Worm (Caenorhabditis elegans) whole organism, midembryonic: ENCODE measurements around the gene gck-2.

Experiments
- ref-1 ChIP-seq: fragments of 200-800 bp; sonication (Bioruptor generic); conservative IDR thresholded peaks from 2 replicates; pipeline ENCODE4 v1.3.6; 2022; ENCODE audit warnings: missing genetic modification reagents, missing genetic modification characterization, missing compliant biosample characterization
- ztf-23 ChIP-seq: fragments of 200-800 bp; sonication (Bioruptor generic); IDR thresholded peaks from 2 replicates; pipeline ENCODE4 v1.3.6; 2022; ENCODE audit warnings: missing genetic modification reagents, missing genetic modification characterization, missing compliant biosample characterization

- TF ChIP-seq ref-1 (no peak), ztf-23 (no peak)
Measured at ce11 chrV:6778457-6778856, 14.0 kb downstream of the gck-2 start.
